Fruit fly (Drosophila melanogaster) Kc167 (cell line): Measurements from ENCODE around the gene CtIP.

Experiments used
- Myc ChIP-seq: fragments of >200 bp; optimal IDR thresholded peaks from 2 replicates; lab custom pipeline; 2017; ENCODE audit warnings: missing external identifiers
- h ChIP-seq: fragments of >200 bp; optimal IDR thresholded peaks from 3 replicates; lab custom pipeline; 2018; ENCODE audit warnings: missing external identifiers
- psq ChIP-seq: fragments of >200 bp; optimal IDR thresholded peaks from 2 replicates; lab custom pipeline; 2017; ENCODE audit warnings: missing external identifiers

DNA sequence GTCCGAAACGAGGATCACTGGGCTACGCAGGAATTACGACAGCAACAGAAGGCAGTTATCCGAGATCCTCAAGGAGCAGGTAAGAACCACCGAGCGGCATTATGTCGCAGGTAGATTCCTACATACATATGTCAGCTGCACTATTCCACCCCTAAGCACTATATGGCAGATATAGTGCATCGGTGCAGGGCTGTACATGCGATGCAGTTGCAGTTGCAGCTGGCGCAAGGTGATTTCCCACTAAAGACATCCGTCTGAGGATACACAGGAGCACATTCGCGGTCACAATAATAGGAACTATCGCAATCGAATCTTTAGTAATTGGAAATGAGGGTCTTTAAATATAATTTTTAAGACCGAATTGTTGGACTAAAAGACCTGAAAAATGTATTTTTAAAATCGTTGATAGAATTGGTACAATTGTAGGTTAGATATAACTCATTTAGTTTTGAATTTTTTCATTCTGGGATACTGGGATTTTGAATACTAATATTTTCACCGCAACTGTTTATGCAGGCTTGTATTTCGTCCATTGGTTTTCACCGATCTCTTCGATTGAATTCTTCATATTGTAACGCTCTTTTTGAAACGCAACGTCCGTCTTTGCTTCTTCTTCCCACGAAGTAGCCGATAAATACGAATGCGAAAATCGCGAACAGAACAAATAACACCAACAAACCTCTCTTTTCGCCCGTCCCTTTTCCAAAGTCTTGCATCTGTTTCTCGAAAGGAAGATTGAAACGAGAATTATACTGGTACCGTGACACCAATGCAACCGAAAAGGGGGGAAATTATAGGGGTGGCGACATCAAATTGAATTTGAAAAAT, 33.2 kb upstream of the CtIP start:
- TF ChIP-seq Myc, result no peak
- no peak for TF ChIP-seq h (lab: Kevin White, UChicago)
- TF ChIP-seq psq (lab: Kevin White, UChicago), result peak; percentile 83
